Worm (Caenorhabditis elegans) whole organism, L3 larva: ENCODE measurements around the gene F58D2.2.

ENCODE experiments used
- R02D3.7 ChIP-seq: fragments of 150-350 bp; optimal IDR thresholded peaks from 2 replicates; lab custom pipeline; 2014; ENCODE audit warnings: missing biosample characterization, missing genetic modification characterization
- ZK546.5 ChIP-seq: sonication (generic microtip); optimal IDR thresholded peaks from 2 replicates; lab custom pipeline; 2017; ENCODE audit warnings: missing biosample characterization, missing genetic modification characterization
- aly-2 ChIP-seq: fragments of 150-350 bp; optimal IDR thresholded peaks from 2 replicates; lab custom pipeline; 2014; ENCODE audit warnings: missing biosample characterization, missing genetic modification characterization
- ama-1 ChIP-seq: fragments of 150-350 bp; optimal IDR thresholded peaks from 2 replicates; lab custom pipeline; 2018
- ceh-16 ChIP-seq: sonication (generic microtip); optimal IDR thresholded peaks from 2 replicates; lab custom pipeline; 2017; ENCODE audit warnings: missing biosample characterization, missing genetic modification characterization
- ceh-28 ChIP-seq: fragments of 150-350 bp; optimal IDR thresholded peaks from 2 replicates; lab custom pipeline; 2014; ENCODE audit warnings: missing biosample characterization, missing genetic modification reagents, missing genetic modification characterization
- ceh-9 ChIP-seq: sonication (generic microtip); optimal IDR thresholded peaks from 2 replicates; lab custom pipeline; 2018; ENCODE audit warnings: missing biosample characterization, missing genetic modification characterization
- daf-12 ChIP-seq: fragments of 150-350 bp; optimal IDR thresholded peaks from 2 replicates; lab custom pipeline; 2014; ENCODE audit warnings: missing biosample characterization, missing genetic modification reagents, missing genetic modification characterization
- egl-5 ChIP-seq: fragments of 150-350 bp; optimal IDR thresholded peaks from 2 replicates; lab custom pipeline; 2017; ENCODE audit warnings: missing biosample characterization, missing genetic modification reagents, missing genetic modification characterization, inconsistent platforms
- elt-1 ChIP-seq: fragments of 150-350 bp; optimal IDR thresholded peaks from 2 replicates; lab custom pipeline; 2014; ENCODE audit warnings: missing biosample characterization, missing genetic modification characterization
- elt-2 ChIP-seq: sonication (generic microtip); optimal IDR thresholded peaks from 2 replicates; lab custom pipeline; 2016; ENCODE audit warnings: missing genetic modification reagents, mild to moderate bottlenecking, missing genetic modification characterization, missing compliant biosample characterization
- elt-3 ChIP-seq, 3 experiments: fragments of 150-350 bp in 1 of 3; sonication (generic microtip) in 2 of 3; optimal IDR thresholded peaks; 2 replicates in 2 of 3; 4 replicates in 1 of 3; lab custom pipeline; 2014 to 2017; ENCODE audit warnings: missing biosample characterization in 3 of 3, missing genetic modification characterization in 3 of 3
- eor-1 ChIP-seq, 2 experiments: fragments of 150-350 bp; optimal IDR thresholded peaks; 2 replicates each; lab custom pipeline; 2014 to 2018; ENCODE audit warnings: missing biosample characterization in 2 of 2, missing genetic modification characterization in 2 of 2
- fkh-2 ChIP-seq: fragments of 150-350 bp; optimal IDR thresholded peaks from 2 replicates; lab custom pipeline; 2014; ENCODE audit warnings: missing biosample characterization, missing genetic modification reagents, missing genetic modification characterization
- fos-1 ChIP-seq: fragments of 150-350 bp; optimal IDR thresholded peaks from 2 replicates; lab custom pipeline; 2014; ENCODE audit warnings: missing biosample characterization, missing genetic modification characterization
- hmg-11 ChIP-seq: sonication (generic microtip); optimal IDR thresholded peaks from 2 replicates; lab custom pipeline; 2016; ENCODE audit warnings: missing genetic modification characterization, missing compliant biosample characterization
- lin-15B ChIP-seq: fragments of 150-350 bp; optimal IDR thresholded peaks from 2 replicates; lab custom pipeline; 2014; ENCODE audit warnings: missing biosample characterization, missing genetic modification characterization
- mdl-1 ChIP-seq: fragments of 150-350 bp; optimal IDR thresholded peaks from 2 replicates; lab custom pipeline; 2014; ENCODE audit warnings: missing biosample characterization, missing genetic modification characterization
- mml-1 ChIP-seq: fragments of 150-350 bp; sonication (generic microtip); optimal IDR thresholded peaks from 3 replicates; lab custom pipeline; 2014; ENCODE audit warnings: missing biosample characterization, missing genetic modification characterization
- nfya-1 ChIP-seq: sonication (generic microtip); optimal IDR thresholded peaks from 2 replicates; lab custom pipeline; 2017; ENCODE audit warnings: missing genetic modification characterization, mild to moderate bottlenecking, missing compliant biosample characterization, antibody characterized with exemption, moderate library complexity; ENCODE audit not compliant: insufficient read depth
- nhr-11 ChIP-seq: fragments of 150-350 bp; optimal IDR thresholded peaks from 2 replicates; lab custom pipeline; 2014; ENCODE audit warnings: missing biosample characterization, missing genetic modification characterization
- nhr-12 ChIP-seq: fragments of 150-350 bp; optimal IDR thresholded peaks from 2 replicates; lab custom pipeline; 2014; ENCODE audit warnings: missing biosample characterization, missing genetic modification characterization
- nhr-237 ChIP-seq: fragments of 150-350 bp; optimal IDR thresholded peaks from 2 replicates; lab custom pipeline; 2014; ENCODE audit warnings: missing biosample characterization, missing genetic modification characterization
- nhr-28 ChIP-seq: fragments of 150-350 bp; optimal IDR thresholded peaks from 2 replicates; lab custom pipeline; 2014; ENCODE audit warnings: missing biosample characterization, missing genetic modification characterization
- nhr-43 ChIP-seq: sonication (generic microtip); optimal IDR thresholded peaks from 2 replicates; lab custom pipeline; 2016; ENCODE audit warnings: mild to moderate bottlenecking, missing genetic modification characterization, missing compliant biosample characterization; ENCODE audit not compliant: poor library complexity, severe bottlenecking
- nhr-67 ChIP-seq: fragments of 150-350 bp; optimal IDR thresholded peaks from 2 replicates; lab custom pipeline; 2014; ENCODE audit warnings: missing biosample characterization, missing genetic modification characterization
- nhr-76 ChIP-seq: fragments of 150-350 bp; sonication (generic microtip); optimal IDR thresholded peaks from 5 replicates; lab custom pipeline; 2014; ENCODE audit warnings: missing biosample characterization, missing genetic modification characterization
- nhr-77 ChIP-seq: fragments of 150-350 bp; optimal IDR thresholded peaks from 2 replicates; lab custom pipeline; 2014; ENCODE audit warnings: missing biosample characterization, missing genetic modification characterization
- pha-4 ChIP-seq: fragments of 150-350 bp; optimal IDR thresholded peaks from 2 replicates; lab custom pipeline; 2014; ENCODE audit warnings: missing biosample characterization, missing genetic modification reagents, missing genetic modification characterization
- pqm-1 ChIP-seq: fragments of 150-350 bp; optimal IDR thresholded peaks from 2 replicates; lab custom pipeline; 2017; ENCODE audit warnings: missing biosample characterization, missing genetic modification characterization, inconsistent platforms
- sea-2 ChIP-seq: fragments of 150-350 bp; sonication (generic microtip); optimal IDR thresholded peaks from 4 replicates; lab custom pipeline; 2014; ENCODE audit warnings: missing biosample characterization, missing genetic modification reagents, missing genetic modification characterization
- skn-1 ChIP-seq: fragments of 150-350 bp; optimal IDR thresholded peaks from 2 replicates; lab custom pipeline; 2014; ENCODE audit warnings: missing biosample characterization, missing genetic modification characterization
- snpc-4 ChIP-seq: fragments of 150-350 bp; optimal IDR thresholded peaks from 2 replicates; lab custom pipeline; 2014; ENCODE audit warnings: missing biosample characterization, missing genetic modification characterization
- tbx-2 ChIP-seq: sonication (generic microtip); optimal IDR thresholded peaks from 2 replicates; lab custom pipeline; 2016; ENCODE audit warnings: mild to moderate bottlenecking, missing genetic modification characterization, missing compliant biosample characterization
- unc-62 ChIP-seq: fragments of 150-350 bp; sonication (generic microtip); optimal IDR thresholded peaks from 4 replicates; lab custom pipeline; 2014; ENCODE audit warnings: missing biosample characterization, missing genetic modification reagents, missing genetic modification characterization
- zag-1 ChIP-seq: fragments of 150-350 bp; optimal IDR thresholded peaks from 2 replicates; lab custom pipeline; 2014; ENCODE audit warnings: missing biosample characterization, missing genetic modification characterization
- ztf-11 ChIP-seq: fragments of 150-350 bp; optimal IDR thresholded peaks from 2 replicates; lab custom pipeline; 2014; ENCODE audit warnings: missing biosample characterization, missing genetic modification characterization
- ztf-4 ChIP-seq: fragments of 150-350 bp; optimal IDR thresholded peaks from 2 replicates; lab custom pipeline; 2014; ENCODE audit warnings: missing biosample characterization, missing genetic modification characterization

The F58D2.2 gene

DNA sequence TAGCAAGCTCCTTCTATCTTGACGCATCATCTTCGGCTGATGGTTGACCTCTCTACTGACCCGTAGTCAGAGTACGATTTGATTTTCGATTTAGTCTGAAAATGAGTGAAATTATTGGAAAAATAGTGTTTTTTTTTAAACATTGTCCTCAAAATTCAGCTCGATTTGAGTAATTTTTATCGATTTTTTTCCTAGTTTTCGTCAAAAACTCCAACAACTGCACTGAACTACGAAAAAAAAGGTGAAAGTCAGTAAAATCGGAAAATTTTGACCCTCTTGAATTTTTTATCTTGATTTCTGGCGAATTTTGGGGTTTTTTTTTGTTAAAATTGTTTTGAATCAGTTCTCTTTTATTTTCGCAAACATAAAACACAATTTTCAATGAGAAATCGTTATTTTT, 14.5 kb downstream of the F58D2.2 start, which contains the start of gene ced-3:
Gene ced-3, minus strand, starts transcription at position 101 of the 400 bp plus-strand sequence.
- TF ChIP-seq ceh-16 (tag; lab: Kevin White, UChicago), result no peak
- TF ChIP-seq nhr-28 (tag; lab: Kevin White, UChicago), result no peak
- no peak for TF ChIP-seq ceh-9
- no peak for TF ChIP-seq ztf-4 (tag; lab: Kevin White, UChicago)
- TF ChIP-seq daf-12 (tag; lab: Kevin White, UChicago), result no peak
- TF ChIP-seq mdl-1, result no peak
- no peak for TF ChIP-seq elt-1
- TF ChIP-seq pqm-1 (tag; lab: Kevin White, UChicago), result no peak
- no peak for TF ChIP-seq R02D3.7 (tag; lab: Kevin White, UChicago)
- no peak for TF ChIP-seq hmg-11 (tag; lab: Kevin White, UChicago)
- no peak for TF ChIP-seq eor-1 (tag; optimal IDR thresholded peaks at IDR 0.05; lab: Kevin White, UChicago)
- no peak for TF ChIP-seq nhr-67
- no peak for TF ChIP-seq nhr-43
- no peak for TF ChIP-seq elt-2 (tag; lab: Kevin White, UChicago)
- no peak for TF ChIP-seq aly-2
- no peak for TF ChIP-seq snpc-4 (tag; lab: Kevin White, UChicago)
- no peak for TF ChIP-seq tbx-2
- no peak for TF ChIP-seq fos-1 (tag; lab: Kevin White, UChicago)

DNA sequence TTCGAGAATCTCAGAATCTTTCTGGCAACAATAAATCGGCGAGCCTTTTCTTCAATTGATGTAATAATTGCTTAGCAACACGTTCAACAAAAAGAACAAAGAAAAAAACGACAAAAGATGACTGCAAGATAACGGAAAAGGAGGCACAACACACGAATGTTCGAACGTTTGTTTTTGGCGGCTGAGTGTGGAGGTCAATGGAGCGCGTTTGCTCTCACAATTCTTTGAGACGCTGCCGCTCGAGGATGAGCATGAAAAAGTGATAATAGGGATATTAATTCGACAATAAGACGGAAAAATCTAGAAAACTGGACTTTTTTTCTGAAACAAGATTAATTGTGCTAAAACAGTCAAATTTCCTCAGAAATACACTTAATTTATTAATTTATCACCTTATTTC, 16.3 kb downstream of the F58D2.2 start:
- TF ChIP-seq fos-1 (tag; lab: Kevin White, UChicago) (no peak), elt-2 (tag; lab: Kevin White, UChicago) (peak; percentile 34), aly-2 (no peak), nhr-28 (tag; lab: Kevin White, UChicago) (no peak), pqm-1 (tag; lab: Kevin White, UChicago) (peak; percentile 7), egl-5 (tag; lab: Kevin White, UChicago) (no peak), fkh-2 (no peak), ceh-16 (tag; lab: Kevin White, UChicago) (no peak), nfya-1 (tag; lab: Kevin White, UChicago) (peak; percentile 49), nhr-76 (tag; lab: Kevin White, UChicago) (no peak), pha-4 (tag; lab: Kevin White, UChicago) (no peak), lin-15B (tag; lab: Kevin White, UChicago) (peak; percentile 51)

DNA sequence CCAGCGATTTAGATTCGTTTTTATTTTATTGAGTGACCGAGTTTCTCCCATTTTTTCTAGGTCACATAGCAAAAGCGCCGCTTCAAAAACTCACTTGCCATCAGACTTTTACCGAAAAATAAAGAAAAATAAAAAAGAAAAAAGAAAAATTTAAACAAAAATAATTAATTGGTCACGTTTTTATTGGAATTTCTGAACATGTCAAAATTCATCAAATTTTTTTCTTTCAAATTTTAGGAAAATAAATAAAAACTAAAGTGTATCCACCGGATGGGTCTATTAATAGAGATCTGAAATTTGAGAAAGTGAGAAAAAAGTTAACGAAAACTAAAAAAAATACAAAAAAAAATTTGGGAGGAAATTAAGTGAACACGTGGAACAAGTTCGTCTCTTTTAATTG, 20.0 kb downstream of the F58D2.2 start, which contains the start of gene C48D1.9:
Gene C48D1.9, minus strand, starts transcription at position 101 of the 400 bp plus-strand sequence.
- TF ChIP-seq mml-1 (tag; lab: Kevin White, UChicago) (no peak), aly-2 (no peak), sea-2 (no peak), nhr-28 (tag; lab: Kevin White, UChicago) (no peak), egl-5 (tag; lab: Kevin White, UChicago) (no peak), nhr-11 (tag; lab: Kevin White, UChicago) (no peak), elt-3 (tag; optimal IDR thresholded peaks at IDR 0.05; lab: Kevin White, UChicago) (no peak), ztf-11 (tag; lab: Kevin White, UChicago) (no peak), fkh-2 (no peak), nhr-77 (tag; lab: Kevin White, UChicago) (no peak), R02D3.7 (tag; lab: Kevin White, UChicago) (no peak), ceh-28 (tag; lab: Kevin White, UChicago) (no peak), nhr-43 (no peak), eor-1 (tag; optimal IDR thresholded peaks at IDR 0.05; lab: Kevin White, UChicago) (no peak), tbx-2 (no peak), zag-1 (tag; lab: Kevin White, UChicago) (no peak), snpc-4 (tag; lab: Kevin White, UChicago) (no peak), nhr-237 (tag; lab: Kevin White, UChicago) (no peak)
- TF ChIP-seq, all 47 proteins: peak for 0

DNA sequence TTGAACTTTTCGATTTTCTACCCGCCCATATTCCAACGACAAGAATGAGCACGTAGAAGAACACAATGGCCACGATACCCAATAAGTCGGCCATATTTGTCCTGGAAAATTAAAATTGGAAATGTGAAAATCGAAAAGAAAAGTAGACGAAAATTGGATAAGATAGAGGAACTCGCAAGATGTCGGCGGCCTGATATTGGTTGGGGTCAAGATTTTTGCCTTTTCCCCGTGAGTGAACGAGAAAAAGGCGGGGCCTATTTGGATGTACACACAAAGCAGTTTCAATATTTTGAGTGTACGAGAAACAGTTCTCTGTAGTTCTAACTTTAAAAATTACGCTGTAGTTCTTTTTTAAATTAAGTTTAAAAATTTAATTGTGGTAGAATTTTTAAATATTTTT, 24.9 kb downstream of the F58D2.2 start, which contains the start of gene cho-1:
Gene cho-1, minus strand, starts transcription at position 101 of the 400 bp plus-strand sequence.
- TF ChIP-seq ZK546.5 (tag; lab: Kevin White, UChicago) (no peak), snpc-4 (tag; lab: Kevin White, UChicago) (no peak), elt-3 (tag; optimal IDR thresholded peaks at IDR 0.05; lab: Kevin White, UChicago) (no peak), fos-1 (tag; lab: Kevin White, UChicago) (no peak), ama-1 (no peak), mdl-1 (no peak), elt-1 (no peak), R02D3.7 (tag; lab: Kevin White, UChicago) (no peak), skn-1 (tag; lab: Kevin White, UChicago) (no peak), pqm-1 (tag; lab: Kevin White, UChicago) (no peak), unc-62 (GFP tag; lab: Kevin White, UChicago) (no peak), nhr-28 (tag; lab: Kevin White, UChicago) (no peak), nhr-12 (tag; lab: Kevin White, UChicago) (no peak), fkh-2 (no peak), zag-1 (tag; lab: Kevin White, UChicago) (no peak), ztf-11 (tag; lab: Kevin White, UChicago) (no peak), sea-2 (no peak)
